Comparison of ENCODE assay signal across 2 fruit fly cellular contexts in the genomic region with DNA sequence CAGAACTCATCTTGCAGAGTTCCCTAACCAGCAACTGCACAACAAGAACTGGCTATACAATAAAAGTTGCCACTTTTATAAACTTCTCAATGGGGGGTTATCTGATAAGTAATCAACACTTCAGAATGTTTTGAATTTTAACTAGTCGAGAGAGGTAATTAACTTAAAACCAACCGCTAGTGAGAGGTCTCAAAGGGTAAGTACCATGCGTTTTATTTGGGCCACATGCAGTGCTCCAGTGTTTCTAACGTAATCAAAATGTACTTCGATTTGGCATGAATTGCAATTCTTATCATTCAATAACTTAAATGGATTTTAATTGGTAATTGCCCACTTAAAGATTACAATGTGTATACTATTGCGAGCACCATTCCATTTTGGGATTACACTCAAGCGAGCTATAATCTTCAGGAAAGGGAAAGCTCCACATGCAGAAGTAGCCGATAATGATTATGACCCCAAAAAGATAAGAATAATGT.
TF ChIP-seq lines count a peak whose summit lies in the region.

A gene (minus strand): TSS at position 51 of the 479 bp plus-strand sequence.

- TF ChIP-seq CTCF in whole organism, embryonic (GFP tag; optimal IDR thresholded peaks at IDR 0.05; lab: Kevin White, UChicago) = no peak

TF ChIP-seq in whole organism, adult, 20 proteins besides CTCF, POLR2A, EP300 and RAD21:
- no peak for TF ChIP-seq pad (GFP tag; optimal IDR thresholded peaks at IDR 0.05; lab: Kevin White, UChicago)
- TF ChIP-seq tj (GFP tag; optimal IDR thresholded peaks at IDR 0.05; lab: Kevin White, UChicago) = no peak
- peak; percentile 58 for TF ChIP-seq cic (GFP tag; optimal IDR thresholded peaks at IDR 0.05; lab: Kevin White, UChicago)
- peak; percentile 75 for TF ChIP-seq kay (GFP tag; lab: Kevin White, UChicago; ENCODE audit: borderline replicate concordance)
- TF ChIP-seq CG12768 (GFP tag; optimal IDR thresholded peaks at IDR 0.05; lab: Kevin White, UChicago) = no peak
- no peak for TF ChIP-seq CG1620 (GFP tag; optimal IDR thresholded peaks at IDR 0.05; lab: Kevin White, UChicago)

TF ChIP-seq in whole organism, embryonic, 481 proteins besides CTCF, POLR2A, EP300 and RAD21:
- TF ChIP-seq HLHmδ (GFP tag; optimal IDR thresholded peaks at IDR 0.05; lab: Kevin White, UChicago) (no peak), CG14441 (GFP tag; IDR thresholded peaks at IDR 0.05; lab: Robert Waterston, UW) (no peak), trh (GFP tag; optimal IDR thresholded peaks at IDR 0.05; lab: Kevin White, UChicago) (no peak), exex (tag; optimal IDR thresholded peaks at IDR 0.05; lab: Kevin White, UChicago) (peak; percentile 57), nom (GFP tag; optimal IDR thresholded peaks at IDR 0.05; lab: Kevin White, UChicago) (no peak), Six4 (GFP tag; optimal IDR thresholded peaks at IDR 0.05; lab: Kevin White, UChicago) (no peak), CG12071 (GFP tag; optimal IDR thresholded peaks at IDR 0.05; lab: Kevin White, UChicago) (no peak), MESR4 (GFP tag; optimal IDR thresholded peaks at IDR 0.05; lab: Kevin White, UChicago) (no peak), CG18764 (GFP tag; optimal IDR thresholded peaks at IDR 0.05; lab: Kevin White, UChicago) (no peak), CG1792 (GFP tag; optimal IDR thresholded peaks at IDR 0.05; lab: Kevin White, UChicago) (no peak), bcd (GFP tag; optimal IDR thresholded peaks at IDR 0.05; lab: Kevin White, UChicago) (no peak), pita (GFP tag; optimal IDR thresholded peaks at IDR 0.05; lab: Kevin White, UChicago) (no peak), Hr39 (optimal IDR thresholded peaks at IDR 0.05; lab: Kevin White, UChicago) (no peak), Gsc (GFP tag; IDR thresholded peaks at IDR 0.05; lab: Robert Waterston, UW) (no peak), CG34224 (GFP tag; IDR thresholded peaks at IDR 0.05; lab: Robert Waterston, UW; ENCODE audit: partially characterized antibody) (no peak), hth (optimal IDR thresholded peaks at IDR 0.05; lab: Kevin White, UChicago) (no peak), sug (tag; optimal IDR thresholded peaks at IDR 0.05; lab: Kevin White, UChicago) (peak; percentile 3)
